Worm (Caenorhabditis elegans) whole organism, young adult: Measurements from ENCODE around the gene T03G6.1.
A peak's percentile ranks its signal among the peaks of the same experiment; 100 is the strongest.

Experiments
- B0035.1 ChIP-seq: sonication (generic microtip); optimal IDR thresholded peaks from 2 replicates; lab custom pipeline; 2016; ENCODE audit warnings: missing genetic modification characterization, mild to moderate bottlenecking, missing compliant biosample characterization, missing genotype, missing genetic modification reagents
- F33H1.4 ChIP-seq: fragments of 200-800 bp; sonication (Bioruptor generic); IDR thresholded peaks from 2 replicates; pipeline ENCODE4 v1.3.6; 2022; ENCODE audit warnings: missing genetic modification reagents, missing genetic modification characterization, missing compliant biosample characterization
- F37B4.10 ChIP-seq: fragments of 200-800 bp; sonication (Bioruptor generic); IDR thresholded peaks from 2 replicates; pipeline ENCODE4 v1.3.6; 2022; ENCODE audit warnings: missing genetic modification characterization, missing compliant biosample characterization
- F57C9.4 ChIP-seq: sonication (generic microtip); optimal IDR thresholded peaks from 2 replicates; lab custom pipeline; 2017; ENCODE audit warnings: mild to moderate bottlenecking, missing genetic modification characterization, missing compliant biosample characterization
- ama-1 ChIP-seq, 3 experiments: fragments of 150-350 bp in 1 of 3; sonication (generic microtip) in 2 of 3; optimal IDR thresholded peaks; 2 replicates each; lab custom pipeline; 2014 to 2018; ENCODE audit warnings: missing biosample characterization in 2 of 3, missing genetic modification characterization in 2 of 3, missing genetic modification reagents in 2 of 3
- bed-2 ChIP-seq: fragments of 200-800 bp; sonication (Bioruptor generic); IDR thresholded peaks from 2 replicates; pipeline ENCODE4 v1.3.6; 2022; ENCODE audit warnings: missing genetic modification reagents, missing genetic modification characterization, missing compliant biosample characterization
- cebp-1 ChIP-seq, 2 experiments: fragments of 200-800 bp in 1 of 2; sonication (Bioruptor generic) in 1 of 2; sonication (generic microtip) in 1 of 2; IDR thresholded peaks in 1 of 2; optimal IDR thresholded peaks in 1 of 2; 2 replicates each; pipeline versions ENCODE4 v1.3.6 to Lab custom; 2017 to 2022; ENCODE audit warnings: missing compliant biosample characterization in 2 of 2, missing genetic modification characterization in 2 of 2, mild to moderate bottlenecking in 1 of 2, missing genetic modification reagents in 1 of 2, moderate library complexity in 1 of 2
- ceh-27 ChIP-seq: fragments of 200-800 bp; sonication (Bioruptor generic); optimal IDR thresholded peaks from 2 replicates; lab custom pipeline; 2018; ENCODE audit warnings: mild to moderate bottlenecking, missing genetic modification characterization, moderate library complexity, missing compliant biosample characterization
- ceh-40 ChIP-seq: fragments of 200-800 bp; sonication (Bioruptor generic); IDR thresholded peaks from 2 replicates; pipeline ENCODE4 v1.3.6; 2022; ENCODE audit warnings: missing genetic modification characterization, missing compliant biosample characterization
- efl-1 ChIP-seq: fragments of 150-350 bp; optimal IDR thresholded peaks from 2 replicates; lab custom pipeline; 2014; ENCODE audit warnings: missing biosample characterization, missing genetic modification reagents, missing genetic modification characterization
- egrh-3 ChIP-seq: fragments of 200-800 bp; sonication (Bioruptor generic); IDR thresholded peaks from 2 replicates; pipeline ENCODE4 v1.3.6; 2022; ENCODE audit warnings: missing genetic modification reagents, missing genetic modification characterization, missing compliant biosample characterization
- fkh-3 ChIP-seq: sonication (generic microtip); optimal IDR thresholded peaks from 2 replicates; lab custom pipeline; 2016; ENCODE audit warnings: mild to moderate bottlenecking, missing genetic modification characterization, missing compliant biosample characterization
- him-1 ChIP-seq: sonication (generic microtip); optimal IDR thresholded peaks from 2 replicates; lab custom pipeline; 2016; ENCODE audit warnings: missing genotype, missing genetic modification reagents, missing genetic modification characterization, missing compliant biosample characterization
- hmg-20 ChIP-seq: fragments of 200-800 bp; sonication (Bioruptor generic); IDR thresholded peaks from 2 replicates; pipeline ENCODE4 v1.3.6; 2022; ENCODE audit warnings: missing genetic modification reagents, missing genetic modification characterization, missing compliant biosample characterization
- let-526 ChIP-seq: fragments of 200-800 bp; sonication (Bioruptor generic); IDR thresholded peaks from 2 replicates; pipeline ENCODE4 v1.3.6; 2022; ENCODE audit warnings: missing genetic modification reagents, missing genetic modification characterization, missing compliant biosample characterization
- lin-40 ChIP-seq: sonication (generic microtip); optimal IDR thresholded peaks from 2 replicates; lab custom pipeline; 2016; ENCODE audit warnings: missing genetic modification characterization, mild to moderate bottlenecking, missing compliant biosample characterization, missing genotype, missing genetic modification reagents
- lin-54 ChIP-seq: fragments of 200-800 bp; sonication (Bioruptor generic); optimal IDR thresholded peaks from 2 replicates; lab custom pipeline; 2018; ENCODE audit warnings: mild to moderate bottlenecking, missing genetic modification characterization, missing compliant biosample characterization
- lir-1 ChIP-seq: fragments of 200-800 bp; sonication (Bioruptor generic); conservative IDR thresholded peaks from 2 replicates; pipeline ENCODE4 v1.3.6; 2022; ENCODE audit warnings: missing genetic modification reagents, missing genetic modification characterization, missing compliant biosample characterization
- madf-3 ChIP-seq: fragments of 200-800 bp; sonication (Bioruptor generic); IDR thresholded peaks from 2 replicates; pipeline ENCODE4 v1.3.6; 2022; ENCODE audit warnings: missing genetic modification reagents, missing genetic modification characterization, missing compliant biosample characterization
- nhr-120 ChIP-seq: fragments of 200-800 bp; sonication (Bioruptor generic); IDR thresholded peaks from 2 replicates; pipeline ENCODE4 v1.3.6; 2022; ENCODE audit warnings: missing genetic modification characterization, missing compliant biosample characterization
- nhr-27 ChIP-seq: fragments of 200-800 bp; sonication (Bioruptor generic); optimal IDR thresholded peaks from 2 replicates; lab custom pipeline; 2018; ENCODE audit warnings: mild to moderate bottlenecking, missing genetic modification characterization, moderate library complexity, missing compliant biosample characterization
- nhr-80 ChIP-seq: sonication (generic microtip); optimal IDR thresholded peaks from 2 replicates; lab custom pipeline; 2016; ENCODE audit warnings: missing genetic modification characterization, missing compliant biosample characterization
- pha-4 ChIP-seq: fragments of 150-350 bp; sonication (generic microtip); optimal IDR thresholded peaks from 2 replicates; lab custom pipeline; 2014; ENCODE audit warnings: missing biosample characterization, missing genetic modification reagents, missing genetic modification characterization
- snpc-1.1 ChIP-seq: sonication (generic microtip); optimal IDR thresholded peaks from 2 replicates; lab custom pipeline; 2017; ENCODE audit warnings: missing genetic modification characterization, mild to moderate bottlenecking, missing compliant biosample characterization, antibody characterized with exemption, moderate library complexity, missing genotype, missing genetic modification reagents; ENCODE audit not compliant: insufficient read depth
- snpc-3.4 ChIP-seq: sonication (generic microtip); optimal IDR thresholded peaks from 2 replicates; lab custom pipeline; 2017; ENCODE audit warnings: missing genetic modification characterization, mild to moderate bottlenecking, missing compliant biosample characterization, antibody characterized with exemption, moderate library complexity, missing genotype, missing genetic modification reagents
- snpc-4 ChIP-seq, 5 experiments: fragments of 150-350 bp in 1 of 5; sonication (generic microtip) in 4 of 5; optimal IDR thresholded peaks; 2 replicates each; lab custom pipeline; 2014 to 2018; ENCODE audit warnings: missing genetic modification characterization in 5 of 5, missing biosample characterization in 3 of 5, antibody characterized with exemption in 2 of 5, mild to moderate bottlenecking in 2 of 5, missing compliant biosample characterization in 2 of 5, missing genotype in 2 of 5, moderate library complexity in 2 of 5, missing genetic modification reagents in 1 of 5
- ztf-18 ChIP-seq: sonication (generic microtip); optimal IDR thresholded peaks from 2 replicates; lab custom pipeline; 2016; ENCODE audit warnings: missing genotype, mild to moderate bottlenecking, missing genetic modification characterization, missing compliant biosample characterization
- ztf-28 ChIP-seq: fragments of 200-800 bp; sonication (Bioruptor generic); IDR thresholded peaks from 2 replicates; pipeline ENCODE4 v1.3.6; 2022; ENCODE audit warnings: missing genetic modification reagents, missing genetic modification characterization, missing compliant biosample characterization
- ztf-6 ChIP-seq: fragments of 200-800 bp; sonication (Bioruptor generic); IDR thresholded peaks from 2 replicates; pipeline ENCODE4 v1.3.6; 2022; ENCODE audit warnings: missing genetic modification reagents, missing genetic modification characterization, missing compliant biosample characterization

The T03G6.1 gene

DNA sequence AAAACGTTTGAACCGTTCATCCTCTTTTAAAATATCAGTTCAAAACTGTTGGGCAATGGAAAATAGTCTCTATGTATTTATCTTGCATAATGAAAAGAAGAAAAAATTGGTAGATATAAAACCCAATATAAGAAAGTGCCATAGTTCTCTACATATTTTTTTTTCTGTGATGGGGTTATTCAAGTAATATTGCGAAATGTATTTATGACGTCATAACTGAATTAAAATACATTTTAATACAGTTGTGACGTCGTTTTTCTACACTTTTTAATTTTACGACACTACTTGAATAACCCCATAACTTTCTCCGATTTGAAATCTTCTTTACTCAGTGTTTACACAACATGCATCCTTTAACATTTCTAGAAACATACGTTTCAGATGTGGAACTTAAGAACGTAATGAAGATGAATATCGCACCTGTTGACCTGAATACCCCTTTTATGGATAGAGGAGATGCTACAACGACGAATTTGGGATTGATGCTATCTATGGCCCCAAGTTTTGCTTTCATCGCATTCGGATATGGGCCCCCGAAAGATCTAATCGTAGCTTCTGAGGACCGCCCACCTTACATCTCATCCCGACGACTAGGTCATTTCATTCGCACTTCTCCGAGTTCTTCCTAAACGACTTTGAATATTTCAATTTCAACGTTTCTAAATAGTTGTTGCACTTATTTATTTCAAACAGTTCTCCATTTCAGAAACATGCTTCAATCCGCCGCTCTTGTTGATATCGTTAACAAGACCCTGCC, at the start of gene T03G6.1:
T03G6.1 (plus strand) TSS at position 707 of the 757 bp plus-strand sequence.
- TF ChIP-seq F33H1.4 (no peak), cebp-1 (GFP tag; IDR thresholded peaks at IDR 0.05; lab: Robert Waterston, UW) (no peak), cebp-1 (tag; optimal IDR thresholded peaks at IDR 0.05; lab: Kevin White, UChicago) (peak; percentile 54), ceh-40 (GFP tag; lab: Robert Waterston, UW) (no peak), nhr-80 (tag; lab: Kevin White, UChicago) (no peak)

DNA sequence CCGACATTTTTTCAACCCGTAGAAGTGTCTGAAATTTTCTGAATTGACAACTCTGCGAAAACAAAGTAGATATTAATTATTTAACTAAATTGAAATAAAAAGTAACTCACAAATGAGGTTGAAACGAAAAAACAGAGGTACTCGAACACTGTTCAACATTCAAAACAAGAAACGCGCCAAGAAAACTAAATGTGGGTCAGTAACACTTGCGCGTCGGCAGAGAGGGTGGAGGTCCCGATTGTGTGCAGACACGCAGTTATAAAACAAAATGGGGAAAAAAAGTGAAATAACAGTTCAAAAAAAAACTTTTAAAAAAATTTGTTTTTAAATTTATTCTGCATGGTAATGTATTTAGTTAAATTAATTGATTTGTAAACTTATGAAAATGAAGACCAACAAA, 48.6 kb upstream of the T03G6.1 start:
- TF ChIP-seq lin-40 (peak; percentile 60), fkh-3 (tag; lab: Kevin White, UChicago) (no peak), hmg-20 (GFP tag; lab: Robert Waterston, UW) (no peak), ceh-27 (peak; percentile 2), ztf-28 (GFP tag; lab: Robert Waterston, UW) (no peak), him-1 (tag; lab: Kevin White, UChicago) (no peak), ztf-6 (GFP tag; lab: Robert Waterston, UW) (no peak), ztf-18 (tag; lab: Kevin White, UChicago) (peak; percentile 87), F37B4.10 (GFP tag; lab: Robert Waterston, UW) (no peak)

DNA sequence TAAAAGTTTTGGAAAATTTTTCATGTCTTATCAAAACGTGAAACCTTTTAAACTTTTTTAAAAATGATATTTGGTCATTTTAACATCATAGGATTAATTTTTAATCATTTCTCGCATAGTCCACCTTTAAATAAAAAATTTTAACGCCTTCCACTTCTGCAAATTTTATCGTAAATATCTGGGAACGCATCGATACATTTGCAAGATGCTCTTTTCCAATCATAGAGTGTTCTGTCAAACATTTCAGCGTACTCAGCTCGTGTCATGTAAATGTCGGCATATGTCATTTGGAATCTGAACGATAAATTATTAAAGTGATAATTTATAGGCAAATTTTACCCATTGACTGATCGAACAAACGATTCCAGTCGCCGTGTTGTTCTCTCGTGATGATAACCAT, 48.0 kb upstream of the T03G6.1 start, which contains the start of gene F52H2.5:
F52H2.5 (minus strand) TSS at position 101 of the 400 bp plus-strand sequence.
- TF ChIP-seq him-1 (tag; lab: Kevin White, UChicago) = no peak
- TF ChIP-seq madf-3 (GFP tag; lab: Robert Waterston, UW) = no peak
- no peak for TF ChIP-seq cebp-1 (GFP tag; IDR thresholded peaks at IDR 0.05; lab: Robert Waterston, UW)
- no peak for TF ChIP-seq cebp-1 (tag; optimal IDR thresholded peaks at IDR 0.05; lab: Kevin White, UChicago)
- no peak for TF ChIP-seq lir-1 (GFP tag; lab: Robert Waterston, UW)
- no peak for TF ChIP-seq nhr-27
- no peak for TF ChIP-seq snpc-4 (GFP tag; optimal IDR thresholded peaks at IDR 0.05; lab: Kevin White, UChicago)
- no peak for TF ChIP-seq snpc-4 (tag; optimal IDR thresholded peaks at IDR 0.05; lab: Kevin White, UChicago)
- no peak for TF ChIP-seq snpc-3.4 (tag; lab: Kevin White, UChicago)
- no peak for TF ChIP-seq nhr-120 (GFP tag; lab: Robert Waterston, UW)
- TF ChIP-seq let-526 (GFP tag; lab: Robert Waterston, UW) = no peak
- TF ChIP-seq B0035.1 = no peak
- no peak for TF ChIP-seq pha-4 (tag; lab: Kevin White, UChicago)
- TF ChIP-seq efl-1 (GFP tag; lab: Kevin White, UChicago) = no peak
- TF ChIP-seq F37B4.10 (GFP tag; lab: Robert Waterston, UW) = no peak
- no peak for TF ChIP-seq F57C9.4 (tag; lab: Kevin White, UChicago)
- TF ChIP-seq egrh-3 (GFP tag; lab: Robert Waterston, UW) = no peak
- no peak for TF ChIP-seq lin-54 (GFP tag; lab: Kevin White, UChicago)
- TF ChIP-seq, all 124 proteins: peak for 0

DNA sequence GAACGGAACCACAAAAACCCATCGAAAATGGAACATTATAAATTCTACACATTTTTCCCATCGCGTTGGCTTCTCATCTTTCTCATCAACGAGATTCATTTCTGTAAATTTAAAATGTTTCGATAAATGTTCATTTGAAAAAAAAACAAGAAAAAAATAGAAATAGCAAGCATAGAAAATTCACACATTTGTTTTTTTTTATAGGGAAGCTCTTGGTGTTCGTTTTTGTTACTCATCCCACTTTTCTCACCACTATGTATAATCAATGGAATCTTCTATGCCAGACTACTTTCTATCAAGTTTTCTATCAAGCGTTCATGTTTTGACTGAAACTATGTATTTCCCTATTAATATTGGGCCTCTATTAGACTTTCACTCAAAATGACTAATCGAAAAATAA, 44.0 kb upstream of the T03G6.1 start, which contains the start of gene dhcr-24:
dhcr-24 (minus strand) TSS at position 101 of the 400 bp plus-strand sequence.
- TF ChIP-seq ama-1 (optimal IDR thresholded peaks at IDR 0.05; lab: Kevin White, UChicago) (no peak), ama-1 (GFP tag; optimal IDR thresholded peaks at IDR 0.05; lab: Kevin White, UChicago) (no peak), snpc-1.1 (no peak), bed-2 (GFP tag; lab: Robert Waterston, UW) (no peak)
